Worm (Caenorhabditis elegans) whole organism, L4/young adult: ENCODE data around the gene C23H3.9.

ENCODE experiments used
- W03F9.2 ChIP-seq: fragments of 150-350 bp; optimal IDR thresholded peaks from 2 replicates; lab custom pipeline; 2014; ENCODE audit warnings: missing biosample characterization, missing genetic modification characterization
- dao-5 ChIP-seq: sonication (generic microtip); optimal IDR thresholded peaks from 2 replicates; lab custom pipeline; 2016; ENCODE audit warnings: missing genotype, missing genetic modification characterization, moderate library complexity, missing compliant biosample characterization
- him-1 ChIP-seq: sonication (generic microtip); optimal IDR thresholded peaks from 2 replicates; lab custom pipeline; 2016; ENCODE audit warnings: missing genotype, missing genetic modification reagents, missing genetic modification characterization, missing compliant biosample characterization

- TF ChIP-seq him-1 = no peak
- no peak for TF ChIP-seq W03F9.2 (tag; lab: Kevin White, UChicago)
- TF ChIP-seq dao-5 (tag; lab: Kevin White, UChicago) = no peak
These were observed 13.6 kb downstream of the C23H3.9 start for ce11 chrII:65484-65883.
